Fruit fly (Drosophila melanogaster) whole organism, embryonic: Measurements from ENCODE around the gene Hou.

ENCODE experiments used
- B-H2 ChIP-seq: fragments of 200-800 bp; sonication (Bioruptor generic); optimal IDR thresholded peaks from 2 replicates; lab custom pipeline; 2018; ENCODE audit warnings: missing biosample characterization, mild to moderate bottlenecking, missing genetic modification characterization
- CG11398 ChIP-seq: fragments of 200-800 bp; sonication (Bioruptor generic); optimal IDR thresholded peaks from 2 replicates; lab custom pipeline; 2016; ENCODE audit warnings: missing biosample characterization, missing genetic modification characterization
- CG11504 ChIP-seq: fragments of 200-800 bp; sonication (Bioruptor generic); optimal IDR thresholded peaks from 3 replicates; lab custom pipeline; 2019; ENCODE audit warnings: missing biosample characterization, mild to moderate bottlenecking, missing genetic modification characterization, moderate library complexity
- CG11560 ChIP-seq: fragments of 200-800 bp; sonication (Bioruptor generic); IDR thresholded peaks from 3 replicates; pipeline ENCODE4 v1.3.6; 2022; ENCODE audit warnings: missing biosample characterization, missing genetic modification characterization
- CG12659 ChIP-seq: fragments of 200-800 bp; sonication (Bioruptor generic); optimal IDR thresholded peaks from 3 replicates; lab custom pipeline; 2017; ENCODE audit warnings: mild to moderate bottlenecking, missing biosample characterization, missing genetic modification reagents, missing genetic modification characterization
- CG12744 ChIP-seq: fragments of 200-800 bp; sonication (Bioruptor generic); optimal IDR thresholded peaks from 2 replicates; lab custom pipeline; 2016; ENCODE audit warnings: missing biosample characterization, missing genetic modification characterization
- CG13894 ChIP-seq: fragments of 200-800 bp; sonication (Bioruptor generic); optimal IDR thresholded peaks from 3 replicates; lab custom pipeline; 2018; ENCODE audit warnings: missing biosample characterization, mild to moderate bottlenecking, missing genetic modification characterization, moderate library complexity
- CG14965 ChIP-seq: fragments of 200-800 bp; sonication (Bioruptor generic); optimal IDR thresholded peaks from 2 replicates; lab custom pipeline; 2016; ENCODE audit warnings: missing biosample characterization, missing genetic modification characterization, borderline replicate concordance
- CG15011 ChIP-seq: fragments of 200-800 bp; sonication (Bioruptor generic); optimal IDR thresholded peaks from 3 replicates; lab custom pipeline; 2018; ENCODE audit warnings: missing biosample characterization, mild to moderate bottlenecking, missing genetic modification characterization
- CG15073 ChIP-seq: fragments of 200-800 bp; sonication (Bioruptor generic); optimal IDR thresholded peaks from 2 replicates; lab custom pipeline; 2016; ENCODE audit warnings: missing biosample characterization, missing genetic modification characterization
- CG17802 ChIP-seq: fragments of 200-800 bp; sonication (Bioruptor generic); optimal IDR thresholded peaks from 2 replicates; lab custom pipeline; 2018; ENCODE audit warnings: missing biosample characterization, mild to moderate bottlenecking, missing genetic modification characterization, moderate library complexity
- CG2678 ChIP-seq: fragments of 200-800 bp; sonication (Bioruptor generic); optimal IDR thresholded peaks from 3 replicates; lab custom pipeline; 2019; ENCODE audit warnings: missing biosample characterization, mild to moderate bottlenecking, missing genetic modification characterization, moderate library complexity
- CG2889 ChIP-seq: fragments of 200-800 bp; sonication (Bioruptor generic); IDR thresholded peaks from 3 replicates; pipeline ENCODE4 v1.3.6; 2022; ENCODE audit warnings: missing biosample characterization, missing genetic modification characterization
- CG30403 ChIP-seq: fragments of 200-800 bp; sonication (Bioruptor generic); optimal IDR thresholded peaks from 3 replicates; lab custom pipeline; 2016; ENCODE audit warnings: missing biosample characterization, missing genetic modification characterization
- CG6272 ChIP-seq: fragments of 200-800 bp; sonication (Bioruptor generic); IDR thresholded peaks from 2 replicates; pipeline ENCODE4 v1.3.6; 2022; ENCODE audit warnings: missing biosample characterization, missing genetic modification characterization
- CG6683 ChIP-seq: fragments of 200-800 bp; sonication (Bioruptor generic); optimal IDR thresholded peaks from 2 replicates; lab custom pipeline; 2017; ENCODE audit warnings: missing biosample characterization, mild to moderate bottlenecking, missing genetic modification characterization, missing genetic modification reagents
- CG7839 ChIP-seq: fragments of 200-800 bp; sonication (Bioruptor generic); optimal IDR thresholded peaks from 3 replicates; lab custom pipeline; 2018; ENCODE audit warnings: missing biosample characterization, mild to moderate bottlenecking, missing genetic modification characterization, moderate library complexity
- CG8388 ChIP-seq: fragments of 200-800 bp; sonication (Bioruptor generic); optimal IDR thresholded peaks from 2 replicates; lab custom pipeline; 2019; ENCODE audit warnings: missing biosample characterization, mild to moderate bottlenecking, missing genetic modification characterization, moderate library complexity
- CG9215 ChIP-seq: fragments of 200-800 bp; sonication (Bioruptor generic); IDR thresholded peaks from 2 replicates; pipeline ENCODE4 v1.3.6; 2022; ENCODE audit warnings: missing biosample characterization, missing genetic modification characterization
- CG9817 ChIP-seq: fragments of 200-800 bp; sonication (Bioruptor generic); optimal IDR thresholded peaks from 2 replicates; lab custom pipeline; 2018; ENCODE audit warnings: missing biosample characterization, mild to moderate bottlenecking, missing genetic modification characterization, moderate library complexity
- CkIIα-i1 ChIP-seq: fragments of 200-800 bp; sonication (Bioruptor generic); IDR thresholded peaks from 2 replicates; pipeline ENCODE4 v1.3.6; 2022; ENCODE audit warnings: missing biosample characterization, missing genetic modification characterization
- D ChIP-seq, 2 experiments: fragments of 200-800 bp in 1 of 2; fragments of >200 bp in 1 of 2; sonication (Bioruptor generic) in 1 of 2; optimal IDR thresholded peaks; 2 replicates in 1 of 2; 3 replicates in 1 of 2; lab custom pipeline; 2017; ENCODE audit warnings: mild to moderate bottlenecking in 1 of 2, missing biosample characterization in 1 of 2, missing genetic modification characterization in 1 of 2, missing genetic modification reagents in 1 of 2
- D19A ChIP-seq: fragments of 200-800 bp; optimal IDR thresholded peaks from 3 replicates; lab custom pipeline; 2019; ENCODE audit warnings: missing biosample characterization, mild to moderate bottlenecking, missing genetic modification characterization, moderate library complexity
- Dad ChIP-seq: fragments of 200-800 bp; sonication (Bioruptor generic); optimal IDR thresholded peaks from 3 replicates; lab custom pipeline; 2016; ENCODE audit warnings: missing biosample characterization, missing genetic modification characterization
- Dp ChIP-seq: fragments of 200-800 bp; sonication (Bioruptor generic); optimal IDR thresholded peaks from 2 replicates; lab custom pipeline; 2018; ENCODE audit warnings: missing biosample characterization, mild to moderate bottlenecking, missing genetic modification characterization, moderate library complexity
- Ets65A ChIP-seq: fragments of 200-800 bp; sonication (Bioruptor generic); peaks from one replicate; lab custom pipeline; 2016; ENCODE audit warnings: missing biosample characterization, missing genetic modification characterization
- Ets97D ChIP-seq: fragments of 200-800 bp; sonication (Bioruptor generic); optimal IDR thresholded peaks from 3 replicates; lab custom pipeline; 2016; ENCODE audit warnings: missing biosample characterization, missing genetic modification characterization
- HLHmδ ChIP-seq: fragments of 200-800 bp; sonication (Bioruptor generic); optimal IDR thresholded peaks from 2 replicates; lab custom pipeline; 2018; ENCODE audit warnings: missing biosample characterization, mild to moderate bottlenecking, missing genetic modification characterization, moderate library complexity
- Hmr ChIP-seq: fragments of 200-800 bp; sonication (Bioruptor generic); optimal IDR thresholded peaks from 3 replicates; lab custom pipeline; 2017; ENCODE audit warnings: mild to moderate bottlenecking, missing biosample characterization, missing genetic modification reagents, missing genetic modification characterization
- Hr51 ChIP-seq, 2 experiments: fragments of 200-800 bp; sonication (Bioruptor generic); optimal IDR thresholded peaks; 2 replicates in 1 of 2; 3 replicates in 1 of 2; lab custom pipeline; 2016 to 2018; ENCODE audit warnings: missing biosample characterization in 2 of 2, missing genetic modification characterization in 2 of 2, mild to moderate bottlenecking in 1 of 2, moderate library complexity in 1 of 2
- Hr78 ChIP-seq, 2 experiments: fragments of 200-800 bp in 1 of 2; fragments of >200 bp in 1 of 2; sonication (Bioruptor generic) in 1 of 2; optimal IDR thresholded peaks; 2 replicates each; lab custom pipeline; 2017 to 2019; ENCODE audit warnings: missing biosample characterization in 2 of 2, missing genetic modification characterization in 2 of 2, mild to moderate bottlenecking in 1 of 2, moderate library complexity in 1 of 2
- Nf-YC ChIP-seq: fragments of 200-800 bp; optimal IDR thresholded peaks from 3 replicates; lab custom pipeline; 2019; ENCODE audit warnings: missing biosample characterization, mild to moderate bottlenecking, missing genetic modification characterization, moderate library complexity
- Spps ChIP-seq: fragments of 200-800 bp; sonication (Bioruptor generic); optimal IDR thresholded peaks from 2 replicates; lab custom pipeline; 2018; ENCODE audit warnings: missing biosample characterization, mild to moderate bottlenecking, missing genetic modification characterization
- Sry-δ ChIP-seq: fragments of 200-800 bp; sonication (Bioruptor generic); optimal IDR thresholded peaks from 2 replicates; lab custom pipeline; 2016; ENCODE audit warnings: missing biosample characterization, missing genetic modification characterization
- Usf ChIP-seq: fragments of 200-800 bp; sonication (Bioruptor generic); optimal IDR thresholded peaks from 2 replicates; lab custom pipeline; 2017; ENCODE audit warnings: missing genotype, missing biosample characterization, missing genetic modification characterization
- Xrp1 ChIP-seq: fragments of 200-800 bp; sonication (Bioruptor generic); IDR thresholded peaks from 2 replicates; pipeline ENCODE4 v1.3.6; 2022; ENCODE audit warnings: missing biosample characterization, missing genetic modification characterization
- al ChIP-seq: fragments of 200-800 bp; sonication (Bioruptor generic); IDR thresholded peaks from 2 replicates; pipeline ENCODE4 v1.3.6; 2022; ENCODE audit warnings: missing biosample characterization, missing genetic modification characterization
- cwo ChIP-seq: fragments of 200-800 bp; sonication (Bioruptor generic); optimal IDR thresholded peaks from 3 replicates; lab custom pipeline; 2017; ENCODE audit warnings: missing biosample characterization, missing genetic modification characterization, mild to moderate bottlenecking, moderate library complexity, missing genetic modification reagents
- dmrt99B ChIP-seq: fragments of 200-800 bp; sonication (Bioruptor generic); optimal IDR thresholded peaks from 2 replicates; lab custom pipeline; 2018; ENCODE audit warnings: missing biosample characterization, mild to moderate bottlenecking, missing genetic modification characterization, moderate library complexity
- exex ChIP-seq: fragments of 200-800 bp; sonication (Bioruptor generic); optimal IDR thresholded peaks from 4 replicates; lab custom pipeline; 2018; ENCODE audit warnings: missing biosample characterization, mild to moderate bottlenecking, missing genetic modification characterization, moderate library complexity
- gem ChIP-seq: fragments of 200-800 bp; sonication (Bioruptor generic); optimal IDR thresholded peaks from 2 replicates; lab custom pipeline; 2019; ENCODE audit warnings: missing biosample characterization, mild to moderate bottlenecking, missing genetic modification characterization, moderate library complexity
- lilli ChIP-seq: fragments of 200-800 bp; sonication (Bioruptor generic); optimal IDR thresholded peaks from 3 replicates; lab custom pipeline; 2016; ENCODE audit warnings: missing biosample characterization, missing genetic modification characterization
- ranshi ChIP-seq: fragments of 200-800 bp; sonication (Bioruptor generic); IDR thresholded peaks from 2 replicates; pipeline ENCODE4 v1.3.6; 2022; ENCODE audit warnings: missing biosample characterization, missing genetic modification characterization
- sens ChIP-seq: fragments of 200-800 bp; sonication (Bioruptor generic); peaks from one replicate; lab custom pipeline; 2016; ENCODE audit warnings: missing biosample characterization, missing genetic modification characterization
- seq ChIP-seq: fragments of 200-800 bp; sonication (Bioruptor generic); IDR thresholded peaks from 2 replicates; pipeline ENCODE4 v1.3.6; 2022; ENCODE audit warnings: missing biosample characterization, missing genetic modification characterization
- tap ChIP-seq: fragments of 200-800 bp; optimal IDR thresholded peaks from 3 replicates; lab custom pipeline; 2019; ENCODE audit warnings: missing biosample characterization, mild to moderate bottlenecking, missing genetic modification characterization, moderate library complexity
- tin ChIP-seq: fragments of 200-800 bp; sonication (Bioruptor generic); optimal IDR thresholded peaks from 3 replicates; lab custom pipeline; 2016; ENCODE audit warnings: missing biosample characterization, missing genetic modification characterization
- ttk ChIP-seq: fragments of 200-800 bp; sonication (Bioruptor generic); IDR thresholded peaks from 2 replicates; pipeline ENCODE4 v2.1.2; 2022; ENCODE audit warnings: missing biosample characterization, missing genetic modification characterization
- zfh2 ChIP-seq: fragments of 200-800 bp; sonication (Bioruptor generic); optimal IDR thresholded peaks from 2 replicates; lab custom pipeline; 2016; ENCODE audit warnings: missing biosample characterization, missing genetic modification characterization

Gene Hou

dm6 chrX:18618122-18618521 lies 32.1 kb downstream of the Hou start (continued):
- TF ChIP-seq Hr51 (GFP tag; optimal IDR thresholded peaks at IDR 0.05; lab: Kevin White, UChicago) (peak in 1 of 2 experiments; percentile 15), Dp (no peak), D19A (tag; lab: Kevin White, UChicago) (peak; percentile 91), CG2678 (tag; lab: Kevin White, UChicago) (peak; percentile 31), sens (GFP tag; lab: Kevin White, UChicago) (no peak), cwo (GFP tag; lab: Kevin White, UChicago) (no peak), tin (GFP tag; lab: Kevin White, UChicago) (no peak), lilli (GFP tag; lab: Kevin White, UChicago) (no peak), CG15073 (no peak), CG12744 (GFP tag; lab: Kevin White, UChicago) (no peak), dmrt99B (peak; percentile 19), Spps (no peak), ranshi (no peak), CG15011 (GFP tag; lab: Kevin White, UChicago) (no peak), CG7839 (tag; lab: Kevin White, UChicago) (peak; percentile 17), D (optimal IDR thresholded peaks at IDR 0.05; lab: Kevin White, UChicago) (no peak), D (GFP tag; optimal IDR thresholded peaks at IDR 0.05; lab: Kevin White, UChicago) (no peak), HLHmδ (GFP tag; lab: Kevin White, UChicago) (no peak), Dad (GFP tag; lab: Kevin White, UChicago) (no peak), zfh2 (GFP tag; lab: Kevin White, UChicago) (no peak), Nf-YC (tag; lab: Kevin White, UChicago) (no peak), Usf (GFP tag; lab: Kevin White, UChicago) (no peak), CG13894 (no peak)

dm6 chrX:18617489-18617888 lies 32.8 kb downstream of the Hou start, which contains the start of gene CG15040:
TSS of gene CG15040 (minus strand) at chrX:18617589.
- TF ChIP-seq Ets65A (GFP tag; lab: Kevin White, UChicago) (peak; percentile 25), CG17802 (no peak), tap (tag; lab: Kevin White, UChicago) (no peak)

DNA sequence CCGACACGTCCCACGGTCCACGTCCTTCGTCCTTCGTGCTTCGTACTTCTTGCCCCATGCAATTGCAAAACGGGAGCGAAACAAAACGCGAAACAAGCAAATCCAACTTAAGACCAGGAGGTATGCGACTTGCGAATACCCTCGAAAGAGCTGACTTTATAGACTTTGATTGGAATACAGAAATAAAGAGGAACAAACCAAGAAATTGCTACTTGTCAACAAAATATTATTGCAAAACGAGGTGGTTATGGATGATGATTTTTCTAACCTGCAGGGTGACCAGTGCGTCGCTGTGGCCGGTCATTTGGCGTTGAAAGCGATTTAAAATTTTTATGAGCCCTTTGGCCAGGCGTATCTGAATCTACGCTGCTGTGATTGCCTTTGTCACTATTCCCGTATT lies 36.8 kb downstream of the Hou start:
- TF ChIP-seq CG15011 (GFP tag; lab: Kevin White, UChicago) (no peak), CG11504 (tag; lab: Kevin White, UChicago) (peak; percentile 49), Hr78 (GFP tag; optimal IDR thresholded peaks at IDR 0.05; lab: Kevin White, UChicago) (no peak), CG30403 (GFP tag; lab: Kevin White, UChicago) (no peak), CG6272 (no peak), CG11560 (no peak), CG14965 (GFP tag; lab: Kevin White, UChicago) (no peak), al (GFP tag; lab: Robert Waterston, UW) (no peak), Usf (GFP tag; lab: Kevin White, UChicago) (no peak), gem (no peak), B-H2 (GFP tag; lab: Kevin White, UChicago) (no peak), Ets97D (GFP tag; lab: Kevin White, UChicago) (no peak), seq (GFP tag; lab: Robert Waterston, UW) (no peak), CG8388 (GFP tag; lab: Kevin White, UChicago) (no peak), Sry-δ (no peak), CkIIα-i1 (GFP tag; lab: Robert Waterston, UW) (no peak), ttk (no peak), Xrp1 (peak; percentile 41), CG12659 (GFP tag; lab: Kevin White, UChicago) (no peak), exex (no peak), CG9817 (no peak), Hmr (GFP tag; lab: Kevin White, UChicago) (peak; percentile 5), CG11398 (GFP tag; lab: Kevin White, UChicago) (no peak), CG6683 (no peak), CG9215 (GFP tag; lab: Robert Waterston, UW) (peak; percentile 5; the same call in 1 of the 2 replicates), CG2889 (no peak)
